Fruit fly (Drosophila melanogaster) whole organism, pupa: ENCODE results near the gene CG15743.
A peak's percentile ranks its signal among the peaks of the same experiment; 100 is the strongest.

Experiments used
- CG10348 ChIP-seq: fragments of 200-800 bp; sonication (Bioruptor generic); IDR thresholded peaks from 2 replicates; pipeline ENCODE4 v1.3.6; 2022; ENCODE audit warnings: missing biosample characterization, missing genetic modification characterization
- CG12605 ChIP-seq: fragments of 200-800 bp; sonication (Bioruptor generic); IDR thresholded peaks from 2 replicates; pipeline ENCODE4 v1.3.6; 2022; ENCODE audit warnings: missing biosample characterization, missing genetic modification characterization
- CG13204 ChIP-seq: fragments of 200-800 bp; sonication (Bioruptor generic); optimal IDR thresholded peaks from 2 replicates; lab custom pipeline; 2018; ENCODE audit warnings: missing biosample characterization, mild to moderate bottlenecking, missing genetic modification characterization, moderate library complexity
- CG14655 ChIP-seq: fragments of 200-800 bp; sonication (Bioruptor generic); optimal IDR thresholded peaks from 3 replicates; lab custom pipeline; 2017; ENCODE audit warnings: mild to moderate bottlenecking, missing biosample characterization, missing genetic modification reagents, missing genetic modification characterization
- CG15710 ChIP-seq: fragments of 200-800 bp; sonication (Bioruptor generic); optimal IDR thresholded peaks from 2 replicates; lab custom pipeline; 2018; ENCODE audit warnings: missing biosample characterization, mild to moderate bottlenecking, missing genetic modification characterization, moderate library complexity
- CG17806 ChIP-seq: fragments of 200-800 bp; sonication (Bioruptor generic); optimal IDR thresholded peaks from 2 replicates; lab custom pipeline; 2018; ENCODE audit warnings: missing biosample characterization, mild to moderate bottlenecking, missing genetic modification characterization, moderate library complexity
- CG32121 ChIP-seq: fragments of 200-800 bp; sonication (Bioruptor generic); IDR thresholded peaks from 2 replicates; pipeline ENCODE4 v1.3.6; 2022; ENCODE audit warnings: missing biosample characterization, missing genetic modification characterization
- CG34367 ChIP-seq: fragments of 200-800 bp; sonication (Bioruptor generic); optimal IDR thresholded peaks from 2 replicates; lab custom pipeline; 2018; ENCODE audit warnings: missing biosample characterization, mild to moderate bottlenecking, missing genetic modification characterization
- CG4496 ChIP-seq: fragments of 200-800 bp; sonication (Bioruptor generic); IDR thresholded peaks from 3 replicates; pipeline ENCODE4 v1.3.6; 2022; ENCODE audit warnings: missing biosample characterization, missing genetic modification characterization
- CG8159 ChIP-seq: fragments of 200-800 bp; sonication (Bioruptor generic); optimal IDR thresholded peaks from 3 replicates; lab custom pipeline; 2018; ENCODE audit warnings: missing biosample characterization, mild to moderate bottlenecking, missing genetic modification characterization, moderate library complexity
- CG8301 ChIP-seq: fragments of 200-800 bp; sonication (Bioruptor generic); optimal IDR thresholded peaks from 2 replicates; lab custom pipeline; 2018; ENCODE audit warnings: missing biosample characterization, mild to moderate bottlenecking, missing genetic modification characterization
- CG9948 ChIP-seq: fragments of 200-800 bp; sonication (Bioruptor generic); optimal IDR thresholded peaks from 2 replicates; lab custom pipeline; 2018; ENCODE audit warnings: missing biosample characterization, mild to moderate bottlenecking, missing genetic modification characterization, moderate library complexity
- D1 ChIP-seq: fragments of 200-800 bp; sonication (Bioruptor generic); optimal IDR thresholded peaks from 2 replicates; lab custom pipeline; 2018; ENCODE audit warnings: missing biosample characterization, mild to moderate bottlenecking, missing genetic modification characterization, moderate library complexity
- EcR ChIP-seq: fragments of 200-800 bp; sonication (Bioruptor generic); optimal IDR thresholded peaks from 3 replicates; lab custom pipeline; 2019; ENCODE audit warnings: missing biosample characterization, missing genetic modification characterization, mild to moderate bottlenecking, moderate library complexity, missing genetic modification reagents
- Ets98B ChIP-seq: fragments of 200-800 bp; sonication (Bioruptor generic); IDR thresholded peaks from 2 replicates; pipeline ENCODE4 v1.3.6; 2022; ENCODE audit warnings: missing biosample characterization, missing genetic modification characterization
- Pif1A ChIP-seq: fragments of 200-800 bp; sonication (Bioruptor generic); optimal IDR thresholded peaks from 3 replicates; lab custom pipeline; 2016; ENCODE audit warnings: missing biosample characterization, missing genetic modification characterization
- Pif1B ChIP-seq: fragments of 200-800 bp; sonication (Bioruptor generic); optimal IDR thresholded peaks from 3 replicates; lab custom pipeline; 2016; ENCODE audit warnings: missing biosample characterization, missing genetic modification characterization
- Snoo ChIP-seq: fragments of 200-800 bp; sonication (Bioruptor generic); optimal IDR thresholded peaks from 3 replicates; lab custom pipeline; 2017; ENCODE audit warnings: missing biosample characterization, mild to moderate bottlenecking, missing genetic modification characterization, inconsistent platforms
- fd96Ca ChIP-seq: fragments of 200-800 bp; sonication (Bioruptor generic); IDR thresholded peaks from 3 replicates; pipeline ENCODE4 v1.3.6; 2022; ENCODE audit warnings: missing biosample characterization, missing genetic modification characterization
- gl ChIP-seq: fragments of 200-800 bp; sonication (Bioruptor generic); optimal IDR thresholded peaks from 2 replicates; lab custom pipeline; 2018; ENCODE audit warnings: missing biosample characterization, mild to moderate bottlenecking, missing genetic modification characterization
- rn ChIP-seq: fragments of 200-800 bp; sonication (Bioruptor generic); IDR thresholded peaks from 2 replicates; pipeline ENCODE4 v1.3.6; 2022; ENCODE audit warnings: missing biosample characterization, missing genetic modification characterization

CG15743 gene

DNA sequence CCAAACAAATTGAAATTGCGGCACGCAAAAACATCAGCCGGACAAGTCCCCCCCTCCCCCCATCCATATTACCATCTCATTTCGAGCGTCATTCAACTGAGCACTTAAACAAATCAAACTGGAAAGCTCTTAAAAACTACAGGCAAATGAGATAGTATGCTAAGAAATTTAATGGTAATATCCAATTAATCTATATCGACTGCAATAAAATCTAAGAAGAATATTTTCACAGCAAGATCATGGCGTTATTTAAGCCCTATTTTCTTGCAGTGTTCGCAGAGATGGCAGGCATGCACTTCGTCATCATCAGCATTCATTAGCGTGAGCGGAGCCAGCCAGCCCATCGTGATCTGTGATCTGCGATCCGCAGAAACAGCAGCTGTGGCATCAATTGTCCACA is 41.0 kb upstream of the CG15743 start:
- TF ChIP-seq CG34367 (tag; lab: Kevin White, UChicago), result peak; percentile 78
- TF ChIP-seq CG10348 (GFP tag; lab: Robert Waterston, UW), result no peak
- peak; percentile 81 for TF ChIP-seq Pif1A (GFP tag; lab: Kevin White, UChicago)
- 0 out of 2 replicates have a peak, but pooled peaks have one; percentile 25 for TF ChIP-seq rn (GFP tag; lab: Robert Waterston, UW)
- peak; percentile 61 for TF ChIP-seq fd96Ca (GFP tag; lab: Robert Waterston, UW)
- peak; percentile 36 for TF ChIP-seq gl (tag; lab: Kevin White, UChicago)
- TF ChIP-seq CG8301, result peak; percentile 67
- peak; percentile 82 for TF ChIP-seq CG8159 (tag; lab: Kevin White, UChicago)
- TF ChIP-seq Snoo (tag; lab: Kevin White, UChicago), result peak; percentile 63
- peak; percentile 40; the same call in 1 of the 2 replicates for TF ChIP-seq CG32121 (GFP tag; lab: Robert Waterston, UW)
- peak; percentile 54 for TF ChIP-seq D1 (tag; lab: Kevin White, UChicago)
- TF ChIP-seq CG13204 (GFP tag; lab: Kevin White, UChicago), result peak; percentile 10
- no peak for TF ChIP-seq EcR
- TF ChIP-seq Pif1B (GFP tag; lab: Kevin White, UChicago), result peak; percentile 82
- TF ChIP-seq CG17806 (tag; lab: Kevin White, UChicago), result peak; percentile 82
- peak; percentile 80 for TF ChIP-seq CG15710
- TF ChIP-seq CG12605 (GFP tag; lab: Robert Waterston, UW), result peak; percentile 38; the same call in 1 of the 2 replicates
- peak; percentile 74 for TF ChIP-seq CG14655
- TF ChIP-seq CG9948 (tag; lab: Kevin White, UChicago), result peak; percentile 73
- TF ChIP-seq CG4496, result peak; percentile 75; the same call in 2 of the 3 replicates
- peak; percentile 58 for TF ChIP-seq Ets98B

DNA sequence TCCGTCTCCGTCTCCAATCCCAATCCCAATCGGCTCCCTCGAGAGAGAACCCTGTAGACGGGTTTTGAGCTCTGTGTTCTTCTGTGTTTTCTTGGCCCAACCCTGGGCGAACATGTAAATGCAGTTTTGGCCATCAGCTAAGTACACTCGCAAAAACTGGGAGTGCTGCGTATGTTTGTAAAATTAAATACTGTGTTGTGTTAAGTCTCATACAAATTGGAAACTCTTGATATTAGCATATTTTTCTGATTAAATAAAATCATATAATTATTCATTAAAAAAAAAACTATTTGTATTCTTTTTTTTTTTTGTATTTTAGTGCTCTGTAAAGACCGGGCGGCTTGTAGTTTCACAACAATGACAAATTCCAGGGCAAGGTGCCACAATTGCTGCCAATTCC is 39.7 kb upstream of the CG15743 start:
- peak; percentile 66 for TF ChIP-seq CG9948 (tag; lab: Kevin White, UChicago)
- TF ChIP-seq Pif1B (GFP tag; lab: Kevin White, UChicago), result peak; percentile 83
- peak; percentile 66 for TF ChIP-seq CG15710
- TF ChIP-seq CG34367 (tag; lab: Kevin White, UChicago), result peak; percentile 56
- peak; percentile 62 for TF ChIP-seq Ets98B
- TF ChIP-seq Snoo (tag; lab: Kevin White, UChicago), result peak; percentile 52
- no peak for TF ChIP-seq EcR
- TF ChIP-seq fd96Ca (GFP tag; lab: Robert Waterston, UW), result peak; percentile 71
- peak; percentile 73 for TF ChIP-seq CG8159 (tag; lab: Kevin White, UChicago)
- TF ChIP-seq CG8301, result peak; percentile 38
- TF ChIP-seq CG13204 (GFP tag; lab: Kevin White, UChicago), result no peak
- peak; percentile 77 for TF ChIP-seq CG14655
- TF ChIP-seq D1 (tag; lab: Kevin White, UChicago), result no peak
- no peak for TF ChIP-seq gl (tag; lab: Kevin White, UChicago)
- peak; percentile 70 for TF ChIP-seq CG12605 (GFP tag; lab: Robert Waterston, UW)
- TF ChIP-seq rn (GFP tag; lab: Robert Waterston, UW), result 0 out of 2 replicates have a peak, but pooled peaks have one; percentile 26
- TF ChIP-seq CG32121 (GFP tag; lab: Robert Waterston, UW), result 0 out of 2 replicates have a peak, but pooled peaks have one; percentile 14
- peak; percentile 66 for TF ChIP-seq CG17806 (tag; lab: Kevin White, UChicago)
- peak; percentile 69 for TF ChIP-seq Pif1A (GFP tag; lab: Kevin White, UChicago)
- TF ChIP-seq CG10348 (GFP tag; lab: Robert Waterston, UW), result no peak
- peak; percentile 71; the same call in 2 of the 3 replicates for TF ChIP-seq CG4496

DNA sequence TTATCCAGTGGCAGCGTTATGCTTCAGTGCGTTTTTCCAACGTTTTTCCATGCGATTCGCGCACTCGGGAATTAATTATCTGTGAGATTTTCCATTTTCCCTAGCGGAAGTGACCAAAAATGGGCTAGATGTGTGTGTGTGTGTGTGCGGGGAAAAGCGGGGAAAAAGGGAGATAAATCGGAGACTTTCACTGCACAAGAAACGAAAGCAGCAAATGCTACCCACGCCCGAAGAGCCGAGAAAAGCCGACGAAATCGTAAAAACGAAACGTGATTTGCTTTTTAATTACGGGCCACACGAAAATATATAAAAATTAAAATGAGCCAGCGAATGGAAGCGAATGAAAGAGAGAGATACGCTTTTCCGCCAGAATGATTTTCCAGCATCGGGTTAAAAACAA is 37.7 kb upstream of the CG15743 start:
- TF ChIP-seq Ets98B, result no peak
- TF ChIP-seq rn (GFP tag; lab: Robert Waterston, UW), result no peak
- TF ChIP-seq CG12605 (GFP tag; lab: Robert Waterston, UW), result no peak
- TF ChIP-seq Snoo (tag; lab: Kevin White, UChicago), result no peak
- TF ChIP-seq Pif1B (GFP tag; lab: Kevin White, UChicago), result no peak
- no peak for TF ChIP-seq EcR
- no peak for TF ChIP-seq CG14655
- TF ChIP-seq CG32121 (GFP tag; lab: Robert Waterston, UW), result no peak

DNA sequence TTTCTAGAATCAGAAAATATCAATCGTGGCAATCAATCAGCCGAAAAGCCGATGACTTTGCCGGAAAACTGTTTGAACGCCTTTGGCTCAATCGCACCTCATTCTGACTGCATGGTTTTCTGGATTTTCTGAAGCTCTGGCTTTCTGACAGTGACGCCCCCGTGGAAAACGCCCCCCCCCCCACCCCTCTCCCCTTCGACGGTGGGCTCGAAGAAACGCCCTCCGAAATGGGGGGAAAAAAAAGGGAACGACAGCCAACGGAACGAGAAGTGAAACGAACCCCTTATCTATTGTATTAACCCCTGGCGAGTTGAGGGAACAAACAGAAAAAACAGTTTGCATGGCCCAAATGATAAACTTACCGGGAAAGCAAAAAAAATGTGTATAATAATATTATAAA is 37.0 kb upstream of the CG15743 start:
- TF ChIP-seq CG14655 (no peak), CG32121 (GFP tag; lab: Robert Waterston, UW) (no peak), CG4496 (no peak), CG9948 (tag; lab: Kevin White, UChicago) (no peak), EcR (no peak), CG10348 (GFP tag; lab: Robert Waterston, UW) (no peak), Ets98B (no peak), CG12605 (GFP tag; lab: Robert Waterston, UW) (no peak), CG17806 (tag; lab: Kevin White, UChicago) (no peak), CG34367 (tag; lab: Kevin White, UChicago) (no peak), fd96Ca (GFP tag; lab: Robert Waterston, UW) (no peak), gl (tag; lab: Kevin White, UChicago) (no peak), D1 (tag; lab: Kevin White, UChicago) (no peak), Snoo (tag; lab: Kevin White, UChicago) (no peak), rn (GFP tag; lab: Robert Waterston, UW) (no peak), CG8301 (no peak)

DNA sequence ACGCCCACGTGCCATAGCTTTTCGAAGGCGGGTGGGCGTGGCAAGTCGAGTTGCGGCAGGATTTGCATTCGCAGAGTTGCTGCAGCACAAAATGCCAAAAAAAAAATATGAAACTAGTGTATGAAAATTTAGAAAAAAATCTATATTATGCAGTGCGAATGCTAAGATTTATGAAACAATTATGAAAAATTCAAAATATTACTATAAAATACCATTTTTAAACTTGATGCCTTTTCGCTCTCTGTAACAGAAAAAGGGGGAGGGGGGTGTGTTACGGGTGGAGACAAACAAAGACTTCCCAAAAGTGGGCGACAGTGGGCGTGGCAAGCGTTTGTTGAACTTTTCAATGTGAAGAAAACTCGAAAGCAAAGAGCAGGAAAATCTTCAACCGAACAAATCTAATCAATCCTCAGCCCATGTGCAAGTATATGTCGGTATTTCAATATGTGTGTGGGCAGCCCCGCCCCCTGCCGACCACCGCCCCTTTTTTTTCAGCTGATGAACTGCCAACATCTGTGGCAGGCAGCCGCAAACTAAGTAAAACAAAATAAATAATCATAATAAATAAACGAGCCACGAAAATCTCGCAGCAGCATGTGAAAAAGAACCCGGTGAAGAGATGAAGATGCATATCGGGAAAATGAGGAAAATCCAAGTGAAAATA is 35.6 kb upstream of the CG15743 start:
- TF ChIP-seq Ets98B (peak; percentile 45; the same call in 1 of the 2 replicates), CG32121 (GFP tag; lab: Robert Waterston, UW) (0 out of 2 replicates have a peak, but pooled peaks have one; percentile 44), CG8159 (tag; lab: Kevin White, UChicago) (no peak), CG13204 (GFP tag; lab: Kevin White, UChicago) (no peak), CG8301 (no peak)
